Fruit fly (Drosophila melanogaster): Measurements from ENCODE around the gene CG11594.

CG11594 gene

dm6 chr3L:4025738-4026505, at the start of gene CG11594 (continued):
- TF ChIP-seq CG6683 (GFP tag; optimal IDR thresholded peaks at IDR 0.05): no peak
- TF ChIP-seq CG10431 (GFP tag; optimal IDR thresholded peaks at IDR 0.05): no peak
- TF ChIP-seq CG10565 (GFP tag; optimal IDR thresholded peaks at IDR 0.05): no peak
- peak; percentile 9 for TF ChIP-seq Fer2 (tag; optimal IDR thresholded peaks at IDR 0.05)
- TF ChIP-seq run (tag; optimal IDR thresholded peaks at IDR 0.05): no peak
- TF ChIP-seq Hand (GFP tag; optimal IDR thresholded peaks at IDR 0.05): no peak
- no peak for TF ChIP-seq CG12299 (tag; optimal IDR thresholded peaks at IDR 0.05)
- TF ChIP-seq CG6791 (GFP tag; IDR thresholded peaks at IDR 0.05; ENCODE audit: partially characterized antibody): no peak
- no peak for TF ChIP-seq cad (GFP tag; optimal IDR thresholded peaks at IDR 0.05)
- TF ChIP-seq trem (tag; optimal IDR thresholded peaks at IDR 0.05): no peak
- no peak for TF ChIP-seq CG33213 (GFP tag; optimal IDR thresholded peaks at IDR 0.05)
- peak in 1 of 2 experiments; percentile 51 for TF ChIP-seq dpn (GFP tag; optimal IDR thresholded peaks at IDR 0.05)
- peak; percentile 12 for TF ChIP-seq NfI (GFP tag; optimal IDR thresholded peaks at IDR 0.05)
- TF ChIP-seq CG18262 (tag; optimal IDR thresholded peaks at IDR 0.05): no peak
- TF ChIP-seq CG13775 (GFP tag; optimal IDR thresholded peaks at IDR 0.05): no peak
- TF ChIP-seq grn (GFP tag; optimal IDR thresholded peaks at IDR 0.05): peak; percentile 92
- no peak for TF ChIP-seq CG1024 (GFP tag; IDR thresholded peaks at IDR 0.05)
- no peak for TF ChIP-seq oc (tag; optimal IDR thresholded peaks at IDR 0.05)
- TF ChIP-seq btn (GFP tag; optimal IDR thresholded peaks at IDR 0.05): no peak
- TF ChIP-seq sna (GFP tag; IDR thresholded peaks at IDR 0.05; ENCODE audit: partially characterized antibody): no peak
- no peak for TF ChIP-seq CG42726 (GFP tag; IDR thresholded peaks at IDR 0.05; ENCODE audit: partially characterized antibody)
- no peak for TF ChIP-seq CG3995 (GFP tag; optimal IDR thresholded peaks at IDR 0.05)
- TF ChIP-seq CG1602 (GFP tag; optimal IDR thresholded peaks at IDR 0.05): no peak
- TF ChIP-seq CG6689 (GFP tag; IDR thresholded peaks at IDR 0.05): no peak
- TF ChIP-seq YL-1 (GFP tag; optimal IDR thresholded peaks at IDR 0.05): no peak
- no peak for TF ChIP-seq CG12769 (tag; optimal IDR thresholded peaks at IDR 0.05)
- no peak for TF ChIP-seq CG16815 (GFP tag; optimal IDR thresholded peaks at IDR 0.05)
- TF ChIP-seq fd96Cb (tag; optimal IDR thresholded peaks at IDR 0.05): no peak
- no peak for TF ChIP-seq CTCF (GFP tag; optimal IDR thresholded peaks at IDR 0.05)
- TF ChIP-seq Six4 (GFP tag; optimal IDR thresholded peaks at IDR 0.05): no peak
- TF ChIP-seq crol (GFP tag; IDR thresholded peaks at IDR 0.05): no peak
- TF ChIP-seq ac (GFP tag; optimal IDR thresholded peaks at IDR 0.05): no peak
- no peak for TF ChIP-seq CG7839 (tag; optimal IDR thresholded peaks at IDR 0.05)
- no peak for TF ChIP-seq Elba2 (GFP tag; optimal IDR thresholded peaks at IDR 0.05)
- no peak for TF ChIP-seq z (GFP tag; IDR thresholded peaks at IDR 0.05)
- TF ChIP-seq CG10267 (tag; optimal IDR thresholded peaks at IDR 0.05): no peak

- TF ChIP-seq Camta (GFP tag; optimal IDR thresholded peaks at IDR 0.05): no peak
- 0 out of 3 replicates have a peak, but pooled peaks have one; percentile 37 for TF ChIP-seq CG2199 (GFP tag; IDR thresholded peaks at IDR 0.05)
- peak; percentile 32; the same call in 1 of the 3 replicates for TF ChIP-seq ci (GFP tag; IDR thresholded peaks at IDR 0.05)
- TF ChIP-seq bowl (GFP tag; IDR thresholded peaks at IDR 0.05): no peak
- TF ChIP-seq Opbp (GFP tag; IDR thresholded peaks at IDR 0.05; ENCODE audit: partially characterized antibody): 0 out of 3 replicates have a peak, but pooled peaks have one; percentile 16
- TF ChIP-seq CG13287 (GFP tag; IDR thresholded peaks at IDR 0.05; ENCODE audit: partially characterized antibody): peak; percentile 30; the same call in 1 of the 2 replicates
- TF ChIP-seq p53 (GFP tag; optimal IDR thresholded peaks at IDR 0.05): no peak
- no peak for TF ChIP-seq aop (GFP tag; IDR thresholded peaks at IDR 0.05)
- peak; percentile 88 for TF ChIP-seq CG3163 (GFP tag; optimal IDR thresholded peaks at IDR 0.05)
- TF ChIP-seq NfI (GFP tag; optimal IDR thresholded peaks at IDR 0.05): no peak
- TF ChIP-seq bbx (GFP tag; IDR thresholded peaks at IDR 0.05; ENCODE audit: partially characterized antibody): no peak
- TF ChIP-seq CG6854 (GFP tag; optimal IDR thresholded peaks at IDR 0.05): no peak
- TF ChIP-seq CG3065 (GFP tag; optimal IDR thresholded peaks at IDR 0.05): no peak
- TF ChIP-seq sob (GFP tag; IDR thresholded peaks at IDR 0.05): peak; percentile 36; the same call in 1 of the 2 replicates
- TF ChIP-seq CG4282 (GFP tag; optimal IDR thresholded peaks at IDR 0.05): no peak
- 0 out of 4 replicates have a peak, but pooled peaks have one; percentile 21 for TF ChIP-seq Dll (GFP tag; IDR thresholded peaks at IDR 0.05; ENCODE audit: partially characterized antibody)
- no peak for TF ChIP-seq Ets65A (GFP tag)
These were observed 47.9 kb upstream of the CG11594 start, which contains the start of gene Faa for dm6 chr3L:4073755-4074154. TSS of gene Faa (minus strand) at chr3L:4073954.

Measured in whole organism, embryonic.